Fruit fly (Drosophila melanogaster): ENCODE data around the gene CG7560.

- no peak for TF ChIP-seq pb (GFP tag; optimal IDR thresholded peaks at IDR 0.05)
- TF ChIP-seq pum (GFP tag; optimal IDR thresholded peaks at IDR 0.05) = no peak
- no peak for TF ChIP-seq insv (GFP tag; optimal IDR thresholded peaks at IDR 0.05)
- no peak for TF ChIP-seq dpn (GFP tag; optimal IDR thresholded peaks at IDR 0.05)
These were observed 18.6 kb downstream of the CG7560 start for dm6 chr3L:11443474-11444080.
